Fruit fly (Drosophila melanogaster) whole organism, embryonic: ENCODE data around the gene mRpL3.

Experiments used
- Atf6 ChIP-seq: fragments of 200-800 bp; sonication (Bioruptor generic); IDR thresholded peaks from 2 replicates; pipeline ENCODE4 v1.3.6; 2022; ENCODE audit warnings: missing biosample characterization, missing genetic modification characterization
- CG10321 ChIP-seq: fragments of 200-800 bp; sonication (Bioruptor generic); IDR thresholded peaks from 2 replicates; pipeline ENCODE4 v1.3.6; 2022; ENCODE audit warnings: missing biosample characterization, missing genetic modification characterization
- CG10959 ChIP-seq: fragments of 200-800 bp; sonication (Bioruptor generic); IDR thresholded peaks from 2 replicates; pipeline ENCODE4 v1.3.6; 2022; ENCODE audit warnings: missing biosample characterization, missing genetic modification characterization
- CG13296 ChIP-seq: fragments of 200-800 bp; sonication (Bioruptor generic); optimal IDR thresholded peaks from 3 replicates; lab custom pipeline; 2018; ENCODE audit warnings: missing biosample characterization, mild to moderate bottlenecking, missing genetic modification characterization
- CG13894 ChIP-seq: fragments of 200-800 bp; sonication (Bioruptor generic); optimal IDR thresholded peaks from 3 replicates; lab custom pipeline; 2018; ENCODE audit warnings: missing biosample characterization, mild to moderate bottlenecking, missing genetic modification characterization, moderate library complexity
- CG17186 ChIP-seq: fragments of 200-800 bp; sonication (Bioruptor generic); optimal IDR thresholded peaks from 3 replicates; lab custom pipeline; 2017; ENCODE audit warnings: missing biosample characterization, missing genetic modification reagents, missing genetic modification characterization
- CG17912 ChIP-seq: fragments of 200-800 bp; sonication (Bioruptor generic); optimal IDR thresholded peaks from 2 replicates; lab custom pipeline; 2018; ENCODE audit warnings: missing biosample characterization, mild to moderate bottlenecking, missing genetic modification characterization
- CG2120 ChIP-seq: fragments of 200-800 bp; sonication (Bioruptor generic); optimal IDR thresholded peaks from 3 replicates; lab custom pipeline; 2016; ENCODE audit warnings: missing biosample characterization, missing genetic modification characterization
- CG2678 ChIP-seq: fragments of 200-800 bp; sonication (Bioruptor generic); optimal IDR thresholded peaks from 3 replicates; lab custom pipeline; 2019; ENCODE audit warnings: missing biosample characterization, mild to moderate bottlenecking, missing genetic modification characterization, moderate library complexity
- CG30020 ChIP-seq: fragments of 200-800 bp; optimal IDR thresholded peaks from 2 replicates; lab custom pipeline; 2019; ENCODE audit warnings: missing biosample characterization, mild to moderate bottlenecking, missing genetic modification characterization, moderate library complexity
- CG30403 ChIP-seq: fragments of 200-800 bp; sonication (Bioruptor generic); optimal IDR thresholded peaks from 3 replicates; lab custom pipeline; 2016; ENCODE audit warnings: missing biosample characterization, missing genetic modification characterization
- CG34422 ChIP-seq: fragments of 200-800 bp; sonication (Bioruptor generic); IDR thresholded peaks from 3 replicates; pipeline ENCODE4 v1.3.6; 2022; ENCODE audit warnings: missing biosample characterization, missing genetic modification characterization
- CG4328 ChIP-seq: fragments of 200-800 bp; sonication (Bioruptor generic); optimal IDR thresholded peaks from 3 replicates; lab custom pipeline; 2017; ENCODE audit warnings: missing biosample characterization, missing genetic modification reagents, missing genetic modification characterization
- CG6272 ChIP-seq: fragments of 200-800 bp; sonication (Bioruptor generic); IDR thresholded peaks from 2 replicates; pipeline ENCODE4 v1.3.6; 2022; ENCODE audit warnings: missing biosample characterization, missing genetic modification characterization
- CG8765 ChIP-seq: fragments of 200-800 bp; sonication (Bioruptor generic); IDR thresholded peaks from 2 replicates; pipeline ENCODE4 v1.3.6; 2022; ENCODE audit warnings: missing biosample characterization, missing genetic modification characterization
- CG9609 ChIP-seq: fragments of 200-800 bp; sonication (Bioruptor generic); optimal IDR thresholded peaks from 3 replicates; lab custom pipeline; 2016; ENCODE audit warnings: missing biosample characterization, missing genetic modification characterization
- CG9797 ChIP-seq: fragments of 200-800 bp; sonication (Bioruptor generic); optimal IDR thresholded peaks from 3 replicates; lab custom pipeline; 2018; ENCODE audit warnings: missing biosample characterization, mild to moderate bottlenecking, missing genetic modification characterization
- CG9876 ChIP-seq: fragments of 200-800 bp; sonication (Bioruptor generic); optimal IDR thresholded peaks from 2 replicates; lab custom pipeline; 2016; ENCODE audit warnings: missing biosample characterization, missing genetic modification characterization
- E2f1 ChIP-seq: fragments of 200-800 bp; sonication (Bioruptor generic); IDR thresholded peaks from 2 replicates; pipeline ENCODE4 v1.3.6; 2022; ENCODE audit warnings: missing biosample characterization, missing genetic modification characterization
- E2f2 ChIP-seq: fragments of 200-800 bp; sonication (Bioruptor generic); IDR thresholded peaks from 2 replicates; pipeline ENCODE4 v1.3.6; 2022; ENCODE audit warnings: missing biosample characterization, missing genetic modification characterization
- Elba2 ChIP-seq: fragments of 200-800 bp; sonication (Bioruptor generic); optimal IDR thresholded peaks from 3 replicates; lab custom pipeline; 2016; ENCODE audit warnings: missing biosample characterization, missing genetic modification characterization
- HLH54F ChIP-seq: fragments of 200-800 bp; sonication (Bioruptor generic); optimal IDR thresholded peaks from 3 replicates; lab custom pipeline; 2016; ENCODE audit warnings: missing biosample characterization, missing genetic modification characterization
- NC2α ChIP-seq: fragments of 200-800 bp; sonication (Bioruptor generic); optimal IDR thresholded peaks from 2 replicates; lab custom pipeline; 2016; ENCODE audit warnings: missing biosample characterization, missing genetic modification characterization
- Nf-YA ChIP-seq: fragments of 200-800 bp; sonication (Bioruptor generic); IDR thresholded peaks from 2 replicates; pipeline ENCODE4 v1.3.6; 2022; ENCODE audit warnings: missing biosample characterization, missing genetic modification characterization
- NfI ChIP-seq: fragments of 200-800 bp; sonication (Bioruptor generic); optimal IDR thresholded peaks from 3 replicates; lab custom pipeline; 2018; ENCODE audit warnings: missing biosample characterization, mild to moderate bottlenecking, missing genetic modification characterization, moderate library complexity
- Oaz ChIP-seq: fragments of 200-800 bp; sonication (Bioruptor generic); IDR thresholded peaks from 2 replicates; pipeline ENCODE4 v1.3.6; 2022; ENCODE audit warnings: missing biosample characterization, missing genetic modification characterization
- Rx ChIP-seq: fragments of 200-800 bp; sonication (Bioruptor generic); IDR thresholded peaks from 2 replicates; pipeline ENCODE4 v1.3.6; 2022; ENCODE audit warnings: missing biosample characterization, missing genetic modification characterization
- Sox102F ChIP-seq: fragments of 200-800 bp; sonication (Bioruptor generic); optimal IDR thresholded peaks from 2 replicates; lab custom pipeline; 2018; ENCODE audit warnings: missing biosample characterization, mild to moderate bottlenecking, missing genetic modification characterization, moderate library complexity
- Sry-δ ChIP-seq: fragments of 200-800 bp; sonication (Bioruptor generic); optimal IDR thresholded peaks from 2 replicates; lab custom pipeline; 2016; ENCODE audit warnings: missing biosample characterization, missing genetic modification characterization
- Tbp ChIP-seq: fragments of >200 bp; optimal IDR thresholded peaks from 2 replicates; lab custom pipeline; 2018; ENCODE audit warnings: missing biosample characterization, missing genetic modification characterization
- br ChIP-seq: fragments of >200 bp; optimal IDR thresholded peaks from 2 replicates; lab custom pipeline; 2017
- btn ChIP-seq: fragments of 200-800 bp; sonication (Bioruptor generic); optimal IDR thresholded peaks from 2 replicates; lab custom pipeline; 2016; ENCODE audit warnings: missing biosample characterization, missing genetic modification characterization
- crc ChIP-seq: fragments of 200-800 bp; sonication (Bioruptor generic); optimal IDR thresholded peaks from 2 replicates; lab custom pipeline; 2016; ENCODE audit warnings: missing biosample characterization, missing genetic modification characterization
- croc ChIP-seq: fragments of 200-800 bp; sonication (Bioruptor generic); conservative IDR thresholded peaks from 3 replicates; pipeline ENCODE4 v1.3.6; 2022; ENCODE audit warnings: missing biosample characterization, missing genetic modification characterization
- dimm ChIP-seq: fragments of 200-800 bp; sonication (Bioruptor generic); IDR thresholded peaks from 2 replicates; pipeline ENCODE4 v1.3.6; 2022; ENCODE audit warnings: missing biosample characterization, missing genetic modification characterization
- exex ChIP-seq: fragments of 200-800 bp; sonication (Bioruptor generic); optimal IDR thresholded peaks from 4 replicates; lab custom pipeline; 2018; ENCODE audit warnings: missing biosample characterization, mild to moderate bottlenecking, missing genetic modification characterization, moderate library complexity
- gcm ChIP-seq: fragments of 200-800 bp; sonication (Bioruptor generic); optimal IDR thresholded peaks from 2 replicates; lab custom pipeline; 2019; ENCODE audit warnings: missing biosample characterization, mild to moderate bottlenecking, missing genetic modification characterization, moderate library complexity
- hth ChIP-seq: fragments of >200 bp; optimal IDR thresholded peaks from 2 replicates; lab custom pipeline; 2017; ENCODE audit warnings: inconsistent platforms
- inv ChIP-seq: fragments of 200-800 bp; sonication (Bioruptor generic); IDR thresholded peaks from 2 replicates; pipeline ENCODE4 v1.3.6; 2022; ENCODE audit warnings: missing biosample characterization, missing genetic modification characterization; ENCODE audit not compliant: partially characterized antibody
- kay ChIP-seq: fragments of 200-800 bp; sonication (Bioruptor generic); optimal IDR thresholded peaks from 2 replicates; lab custom pipeline; 2016; ENCODE audit warnings: missing biosample characterization, missing genetic modification characterization
- pita ChIP-seq: fragments of 200-800 bp; sonication (Bioruptor generic); optimal IDR thresholded peaks from 2 replicates; lab custom pipeline; 2017; ENCODE audit warnings: missing biosample characterization, mild to moderate bottlenecking, missing genetic modification characterization
- psq ChIP-seq: fragments of 200-800 bp; sonication (Bioruptor generic); optimal IDR thresholded peaks from 2 replicates; lab custom pipeline; 2017; ENCODE audit warnings: missing biosample characterization, missing genetic modification characterization
- ranshi ChIP-seq: fragments of 200-800 bp; sonication (Bioruptor generic); IDR thresholded peaks from 2 replicates; pipeline ENCODE4 v1.3.6; 2022; ENCODE audit warnings: missing biosample characterization, missing genetic modification characterization
- sc ChIP-seq, 3 experiments: fragments of >200 bp in 2 of 3; fragments of 200-800 bp in 1 of 3; sonication (Bioruptor generic) in 1 of 3; optimal IDR thresholded peaks; 2 replicates in 2 of 3; 3 replicates in 1 of 3; lab custom pipeline; 2017; ENCODE audit warnings: mild to moderate bottlenecking in 1 of 3, missing biosample characterization in 1 of 3, missing genetic modification characterization in 1 of 3, missing genetic modification reagents in 1 of 3
- scrt ChIP-seq: fragments of 200-800 bp; sonication (Bioruptor generic); optimal IDR thresholded peaks from 2 replicates; lab custom pipeline; 2018; ENCODE audit warnings: missing biosample characterization, mild to moderate bottlenecking, missing genetic modification characterization, moderate library complexity
- shn ChIP-seq: fragments of 200-800 bp; sonication (Bioruptor generic); optimal IDR thresholded peaks from 3 replicates; lab custom pipeline; 2016; ENCODE audit warnings: missing biosample characterization, missing genetic modification characterization
- sr ChIP-seq: fragments of 200-800 bp; sonication (Bioruptor generic); IDR thresholded peaks from 3 replicates; pipeline ENCODE4 v1.3.6; 2022; ENCODE audit warnings: missing biosample characterization, missing genetic modification characterization
- tll ChIP-seq, 2 experiments: fragments of 200-800 bp in 1 of 2; fragments of >200 bp in 1 of 2; sonication (Bioruptor generic) in 1 of 2; optimal IDR thresholded peaks; 2 replicates each; lab custom pipeline; 2017 to 2019; ENCODE audit warnings: missing biosample characterization in 2 of 2, missing genetic modification characterization in 2 of 2, mild to moderate bottlenecking in 1 of 2, moderate library complexity in 1 of 2
- tna ChIP-seq: fragments of 200-800 bp; sonication (Bioruptor generic); IDR thresholded peaks from 2 replicates; pipeline ENCODE4 v1.3.6; 2022; ENCODE audit warnings: missing biosample characterization, missing genetic modification characterization; ENCODE audit not compliant: partially characterized antibody
- wor ChIP-seq: fragments of 200-800 bp; sonication (Bioruptor generic); IDR thresholded peaks from 2 replicates; pipeline ENCODE4 v1.3.6; 2022; ENCODE audit warnings: missing biosample characterization, missing genetic modification characterization
- yki ChIP-seq: fragments of >200 bp; optimal IDR thresholded peaks from 3 replicates; lab custom pipeline; 2018

mRpL3 gene

DNA sequence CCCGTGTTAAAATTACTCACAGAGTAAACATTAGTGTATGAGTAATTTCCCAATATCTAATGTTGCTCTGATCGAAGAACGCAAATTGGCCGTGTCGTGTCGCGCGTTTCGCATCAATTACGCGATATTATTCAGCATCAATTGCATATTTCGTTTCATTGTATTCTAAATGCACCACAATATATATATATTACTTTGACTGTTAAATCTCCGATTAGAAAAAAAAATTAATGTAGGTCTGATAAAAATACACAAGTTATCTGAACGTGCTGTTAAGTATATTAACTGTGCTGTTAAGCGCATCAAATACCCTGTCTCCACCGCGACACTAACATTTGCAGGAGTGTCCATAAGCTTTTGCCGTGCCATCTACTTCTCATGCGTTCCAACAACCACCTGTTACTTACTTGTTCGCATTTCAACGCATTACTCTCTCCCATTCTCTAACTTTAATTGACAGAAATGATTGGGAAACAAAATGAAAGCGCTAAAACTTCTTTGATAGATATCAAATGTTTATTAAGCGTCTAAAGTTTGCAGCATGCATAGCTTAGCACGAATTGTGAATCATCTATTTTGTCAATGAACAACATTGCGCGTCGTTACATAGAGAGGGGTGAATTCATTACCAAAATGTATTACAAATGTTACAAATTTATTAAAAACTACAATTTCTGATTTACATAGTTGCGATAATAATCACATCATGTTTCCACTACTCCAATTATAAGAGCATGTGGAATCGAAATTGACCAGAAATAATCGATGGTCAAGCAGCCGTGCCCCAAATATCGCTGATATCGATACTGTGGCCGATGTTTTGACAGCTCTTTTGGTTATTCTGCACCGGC is at the start of gene mRpL3, which contains the start of gene Graf (continued):
- no peak for TF ChIP-seq CG8765
- peak; percentile 88 for TF ChIP-seq inv (GFP tag; lab: Robert Waterston, UW)
- TF ChIP-seq CG9876: no peak
- no peak for TF ChIP-seq psq (GFP tag; lab: Kevin White, UChicago)
- TF ChIP-seq CG30403 (GFP tag; lab: Kevin White, UChicago): no peak
- no peak for TF ChIP-seq sc (optimal IDR thresholded peaks at IDR 0.05; lab: Kevin White, UChicago)
- no peak for TF ChIP-seq sc (GFP tag; optimal IDR thresholded peaks at IDR 0.05; lab: Kevin White, UChicago)
- no peak for TF ChIP-seq Elba2 (GFP tag; lab: Kevin White, UChicago)
- TF ChIP-seq ranshi: no peak
- TF ChIP-seq NfI (GFP tag; lab: Kevin White, UChicago): no peak
- TF ChIP-seq CG2120 (GFP tag; lab: Kevin White, UChicago): peak; percentile 5
- no peak for TF ChIP-seq E2f1 (GFP tag; lab: Robert Waterston, UW)
- TF ChIP-seq CG13894: no peak
- TF ChIP-seq CG10321 (GFP tag; lab: Robert Waterston, UW): no peak
- no peak for TF ChIP-seq sr
- no peak for TF ChIP-seq pita (GFP tag; lab: Kevin White, UChicago)
- no peak for TF ChIP-seq CG6272 (GFP tag; lab: Robert Waterston, UW)
- no peak for TF ChIP-seq btn (GFP tag; lab: Kevin White, UChicago)
- no peak for TF ChIP-seq CG4328 (GFP tag; lab: Kevin White, UChicago)
- TF ChIP-seq CG13296 (GFP tag; lab: Kevin White, UChicago): no peak
- no peak for TF ChIP-seq hth (lab: Kevin White, UChicago)
- peak; percentile 99 for TF ChIP-seq CG17186
- no peak for TF ChIP-seq dimm (GFP tag; lab: Robert Waterston, UW)
- peak in 1 of 2 experiments; percentile 2 for TF ChIP-seq tll (GFP tag; optimal IDR thresholded peaks at IDR 0.05; lab: Kevin White, UChicago)
- no peak for TF ChIP-seq CG9797 (GFP tag; lab: Kevin White, UChicago)
- TF ChIP-seq E2f2 (GFP tag; lab: Robert Waterston, UW): no peak
- no peak for TF ChIP-seq shn (GFP tag; lab: Kevin White, UChicago)
- TF ChIP-seq Atf6 (GFP tag; lab: Robert Waterston, UW): no peak
- peak; percentile 68 for TF ChIP-seq Sry-δ (GFP tag; lab: Kevin White, UChicago)
- no peak for TF ChIP-seq CG9609 (GFP tag; lab: Kevin White, UChicago)
- no peak for TF ChIP-seq Sox102F
- no peak for TF ChIP-seq crc (GFP tag; lab: Kevin White, UChicago)
- no peak for TF ChIP-seq Rx
- TF ChIP-seq exex (tag; lab: Kevin White, UChicago): peak; percentile 8
- no peak for TF ChIP-seq CG10959
- TF ChIP-seq croc (GFP tag; lab: Robert Waterston, UW): no peak
- no peak for TF ChIP-seq Nf-YA (GFP tag; lab: Robert Waterston, UW)
- no peak for TF ChIP-seq gcm (GFP tag; lab: Kevin White, UChicago)
- no peak for TF ChIP-seq Oaz (GFP tag; lab: Robert Waterston, UW)
- TF ChIP-seq CG34422 (GFP tag; lab: Robert Waterston, UW): no peak
- no peak for TF ChIP-seq br
- peak; percentile 61 for TF ChIP-seq scrt (GFP tag; lab: Kevin White, UChicago)
- no peak for TF ChIP-seq wor (GFP tag; lab: Robert Waterston, UW)
- no peak for TF ChIP-seq HLH54F
- peak; percentile 96 for TF ChIP-seq CG30020 (tag; lab: Kevin White, UChicago)
- TF ChIP-seq kay: no peak
- TF ChIP-seq yki (lab: Kevin White, UChicago): no peak
- no peak for TF ChIP-seq NC2α (GFP tag; lab: Kevin White, UChicago)
- no peak for TF ChIP-seq Tbp (GFP tag; lab: Kevin White, UChicago)
- TF ChIP-seq CG17912: no peak
- TF ChIP-seq CG2678: no peak
- TF ChIP-seq tna (GFP tag; lab: Robert Waterston, UW): peak; percentile 93
